Fruit fly (Drosophila melanogaster) whole organism: ENCODE results near the gene rush.

Experiments used
- CG8478 ChIP-seq: fragments of >200 bp; optimal IDR thresholded peaks from 2 replicates; lab custom pipeline; 2018; ENCODE audit warnings: inconsistent platforms
- Dll ChIP-seq: fragments of >200 bp; optimal IDR thresholded peaks from 2 replicates; lab custom pipeline; 2017
- EcR ChIP-seq, 2 experiments: fragments of >200 bp; optimal IDR thresholded peaks; 2 replicates each; lab custom pipeline; 2017; ENCODE audit warnings: missing biosample characterization in 2 of 2, missing genetic modification characterization in 2 of 2, missing genetic modification reagents in 2 of 2
- pan ChIP-seq: fragments of >200 bp; optimal IDR thresholded peaks from 2 replicates; lab custom pipeline; 2017
- psq ChIP-seq: fragments of >200 bp; optimal IDR thresholded peaks from 2 replicates; lab custom pipeline; 2017
- usp ChIP-seq: fragments of >200 bp; optimal IDR thresholded peaks from 2 replicates; lab custom pipeline; 2017; ENCODE audit warnings: missing biosample characterization, missing genetic modification characterization, mixed read lengths

The rush gene

DNA sequence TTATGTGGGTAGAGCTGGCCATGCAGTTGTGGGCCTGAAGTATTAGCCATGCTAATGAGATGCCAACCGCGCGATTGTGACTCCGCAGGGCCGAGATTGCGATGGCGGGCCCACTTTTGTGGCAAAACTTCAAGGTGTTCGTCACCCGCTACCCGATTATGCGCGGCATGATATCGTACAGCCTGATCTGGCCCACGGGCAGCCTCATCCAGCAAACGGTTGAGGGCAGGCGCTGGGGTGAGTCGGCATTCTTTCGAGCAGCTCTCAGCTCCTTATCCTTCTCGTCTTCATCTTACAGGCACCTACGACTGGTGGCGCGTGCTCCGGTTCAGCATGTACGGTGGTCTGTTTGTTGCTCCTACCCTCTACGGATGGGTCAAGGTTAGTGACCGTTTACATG lies 8.6 kb upstream of the rush start, which contains the start of gene CG32808:
Gene CG32808 (minus strand): TSS at position 101 of the 400 bp plus-strand sequence.
- TF ChIP-seq usp (no peak), psq (no peak), Dll (lab: Kevin White, UChicago) (no peak), CG8478 (lab: Kevin White, UChicago) (no peak), EcR (GFP tag; optimal IDR thresholded peaks at IDR 0.05; lab: Kevin White, UChicago) (no peak), pan (lab: Kevin White, UChicago) (no peak)

DNA sequence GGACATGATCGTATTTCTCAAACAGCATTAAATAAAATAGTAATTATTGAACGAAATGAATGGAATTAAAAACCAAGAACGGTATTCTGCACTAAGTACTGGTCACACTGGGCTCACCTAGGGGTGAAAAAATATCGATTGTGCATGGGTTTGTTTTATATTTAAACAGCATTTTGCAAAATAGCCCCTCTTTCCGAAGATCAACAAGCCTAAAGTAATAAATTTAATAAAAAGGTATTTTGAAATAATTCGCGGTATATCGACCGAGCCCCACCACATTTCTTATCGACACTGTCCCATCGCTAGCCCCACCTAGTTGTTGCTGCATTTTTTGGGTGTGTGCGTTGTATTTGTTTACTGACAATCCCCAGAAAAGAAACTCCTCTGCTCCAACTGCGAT lies 7.8 kb upstream of the rush start, which contains the start of gene pck:
Gene pck (plus strand): TSS at position 105 of the 400 bp plus-strand sequence.
- TF ChIP-seq Dll (lab: Kevin White, UChicago), result no peak
- TF ChIP-seq psq, result no peak
- TF ChIP-seq EcR (GFP tag; optimal IDR thresholded peaks at IDR 0.05; lab: Kevin White, UChicago), result no peak
- no peak for TF ChIP-seq usp
- TF ChIP-seq CG8478 (lab: Kevin White, UChicago), result no peak

dm6 chrX:1472222-1472621 lies 6.1 kb upstream of the rush start, which contains the start of gene CG14780:
TSS of gene CG14780 (plus strand) at chrX:1472522.
- TF ChIP-seq EcR (GFP tag; optimal IDR thresholded peaks at IDR 0.05; lab: Kevin White, UChicago) (no peak), CG8478 (lab: Kevin White, UChicago) (no peak), usp (no peak), pan (lab: Kevin White, UChicago) (no peak)

DNA sequence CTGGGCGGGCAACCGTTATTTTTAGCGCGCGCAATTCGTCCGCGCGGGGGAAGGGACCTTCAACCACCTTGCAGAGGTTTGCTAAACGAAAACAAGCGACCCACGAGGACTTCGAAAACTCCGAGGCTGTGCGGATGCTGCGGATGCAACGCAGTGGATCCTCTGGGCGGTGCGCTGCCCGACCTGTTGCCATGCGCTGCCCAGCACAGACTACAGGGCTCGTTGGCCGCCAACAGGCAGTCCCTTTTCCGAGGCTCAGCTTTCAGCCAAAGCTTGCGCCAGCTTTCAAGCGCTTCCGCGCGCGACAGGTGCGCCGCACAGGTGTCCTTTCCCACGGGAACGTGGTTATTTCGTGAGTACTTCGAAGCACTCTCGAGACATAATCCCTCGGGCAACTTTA lies 1.9 kb upstream of the rush start:
- no peak for TF ChIP-seq psq
- no peak for TF ChIP-seq EcR (GFP tag; optimal IDR thresholded peaks at IDR 0.05; lab: Kevin White, UChicago)
- no peak for TF ChIP-seq pan (lab: Kevin White, UChicago)
- no peak for TF ChIP-seq Dll (lab: Kevin White, UChicago)
- TF ChIP-seq usp, result no peak
- TF ChIP-seq CG8478 (lab: Kevin White, UChicago), result no peak

DNA sequence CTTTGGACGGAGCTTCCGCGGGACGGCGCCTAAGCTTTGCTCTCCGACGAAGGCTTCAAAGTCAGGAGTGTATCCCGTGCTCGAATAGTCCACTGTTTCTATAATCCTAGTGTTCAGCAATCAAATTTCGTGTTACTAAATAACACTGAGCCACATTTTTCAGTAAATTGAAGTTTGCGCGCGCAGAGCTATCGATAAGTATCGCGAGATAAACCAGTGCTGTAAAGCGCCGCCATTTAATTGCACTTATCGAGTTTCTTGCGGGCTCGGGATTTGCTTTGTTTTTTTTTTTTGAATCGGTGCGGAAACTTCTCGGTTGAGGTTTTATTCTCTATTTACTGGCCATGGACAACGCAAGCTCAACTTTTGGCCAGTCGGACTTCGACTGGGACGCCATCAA lies 1.5 kb upstream of the rush start, which contains the start of the genes Rab27 and mei-38:
Gene Rab27 (minus strand): TSS at position 127 of the 400 bp plus-strand sequence.
Gene mei-38 (plus strand): TSS at position 216 of the 400 bp plus-strand sequence.
- TF ChIP-seq pan (lab: Kevin White, UChicago) (no peak), Dll (lab: Kevin White, UChicago) (no peak), EcR (GFP tag; optimal IDR thresholded peaks at IDR 0.05; lab: Kevin White, UChicago) (no peak), usp (no peak), psq (no peak), CG8478 (lab: Kevin White, UChicago) (no peak)

DNA sequence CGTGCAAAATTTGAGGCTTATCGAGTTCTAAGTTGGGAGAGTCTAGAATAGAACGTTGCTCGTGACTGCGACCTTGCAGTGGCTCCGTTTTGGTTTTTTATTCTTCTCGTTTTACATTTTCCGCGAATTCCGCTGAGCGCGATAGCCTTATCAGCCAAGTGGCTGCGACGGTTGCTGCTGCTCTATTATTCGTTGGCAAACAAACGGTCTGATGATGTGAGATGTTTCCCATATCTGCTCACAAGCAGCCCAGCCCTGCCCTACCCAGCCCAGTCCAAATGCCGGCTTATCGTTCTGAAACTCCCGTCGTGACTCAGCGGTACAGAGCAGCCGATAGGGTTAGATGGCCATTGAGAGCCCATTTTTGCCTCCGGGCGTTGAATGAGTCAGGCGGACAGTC lies 2.1 kb downstream of the rush start:
- TF ChIP-seq psq (no peak), pan (lab: Kevin White, UChicago) (no peak), EcR (GFP tag; optimal IDR thresholded peaks at IDR 0.05; lab: Kevin White, UChicago) (no peak), CG8478 (lab: Kevin White, UChicago) (no peak), Dll (lab: Kevin White, UChicago) (no peak), usp (no peak)

dm6 chrX:1482840-1483518 lies 4.6 kb downstream of the rush start, which contains the start of the genes sta and inc:
TSS of gene sta (minus strand) at chrX:1483413.
TSS of gene inc (plus strand) at chrX:1483479.
- TF ChIP-seq EcR (GFP tag; optimal IDR thresholded peaks at IDR 0.05; lab: Kevin White, UChicago) (no peak), pan (lab: Kevin White, UChicago) (no peak), usp (no peak), psq (no peak), CG8478 (lab: Kevin White, UChicago) (no peak), Dll (lab: Kevin White, UChicago) (no peak)

dm6 chrX:1507751-1508150 lies 29.4 kb downstream of the rush start, which contains the start of gene Nmdar2:
TSS of gene Nmdar2 (minus strand) at chrX:1507809.
- TF ChIP-seq pan (lab: Kevin White, UChicago), result no peak
- no peak for TF ChIP-seq Dll (lab: Kevin White, UChicago)
- TF ChIP-seq EcR (GFP tag; optimal IDR thresholded peaks at IDR 0.05; lab: Kevin White, UChicago), result no peak
- TF ChIP-seq usp, result no peak
- no peak for TF ChIP-seq psq
- no peak for TF ChIP-seq CG8478 (lab: Kevin White, UChicago)

- no peak for TF ChIP-seq CG8478 (lab: Kevin White, UChicago)
- no peak for TF ChIP-seq usp
- TF ChIP-seq EcR (GFP tag; optimal IDR thresholded peaks at IDR 0.05; lab: Kevin White, UChicago), result no peak
- TF ChIP-seq pan (lab: Kevin White, UChicago), result no peak
- no peak for TF ChIP-seq psq
- no peak for TF ChIP-seq Dll (lab: Kevin White, UChicago)
Observed at dm6 chrX:1508241-1508823, 30.0 kb downstream of the rush start.

- TF ChIP-seq pan (lab: Kevin White, UChicago), result no peak
- no peak for TF ChIP-seq EcR (GFP tag; optimal IDR thresholded peaks at IDR 0.05; lab: Kevin White, UChicago)
- TF ChIP-seq psq, result no peak
- TF ChIP-seq Dll (lab: Kevin White, UChicago), result no peak
- no peak for TF ChIP-seq usp
- TF ChIP-seq CG8478 (lab: Kevin White, UChicago), result no peak
Observed at dm6 chrX:1512753-1513226, 34.4 kb downstream of the rush start, which contains the start of gene CG14795. TSS of gene CG14795 (minus strand) at chrX:1512803.

- TF ChIP-seq psq, result no peak
- no peak for TF ChIP-seq Dll (lab: Kevin White, UChicago)
- TF ChIP-seq pan (lab: Kevin White, UChicago), result no peak
- TF ChIP-seq usp, result no peak
- no peak for TF ChIP-seq CG8478 (lab: Kevin White, UChicago)
- no peak for TF ChIP-seq EcR (GFP tag; optimal IDR thresholded peaks at IDR 0.05; lab: Kevin White, UChicago)
Observed at dm6 chrX:1513865-1514264, 35.5 kb downstream of the rush start.

DNA sequence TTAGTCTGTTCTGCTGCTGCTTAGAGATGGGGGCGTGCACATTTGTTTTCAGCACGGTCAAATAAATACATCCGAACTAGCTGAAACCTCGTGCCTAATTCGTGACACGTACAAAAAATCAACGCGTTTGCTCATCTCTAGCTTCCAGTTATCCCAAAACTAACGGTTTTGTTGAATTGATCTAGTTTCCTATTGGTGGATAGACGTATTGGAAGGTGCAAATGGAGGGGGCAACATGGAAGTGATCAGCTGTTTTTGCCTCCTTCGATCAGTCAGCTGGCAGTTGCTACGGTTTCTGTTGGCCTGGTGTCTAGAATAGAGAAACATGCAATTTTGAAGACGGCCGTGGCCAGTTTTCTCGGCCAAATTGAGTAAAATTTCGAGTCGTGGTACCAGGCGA lies 39.3 kb downstream of the rush start:
- TF ChIP-seq Dll (lab: Kevin White, UChicago) (no peak), CG8478 (lab: Kevin White, UChicago) (no peak)
